Worm (Caenorhabditis elegans) whole organism, L4/young adult: ENCODE data around the gene F11E6.8.

ENCODE experiments used
- W03F9.2 ChIP-seq: fragments of 150-350 bp; optimal IDR thresholded peaks from 2 replicates; lab custom pipeline; 2014; ENCODE audit warnings: missing biosample characterization, missing genetic modification characterization
- him-1 ChIP-seq: sonication (generic microtip); optimal IDR thresholded peaks from 2 replicates; lab custom pipeline; 2016; ENCODE audit warnings: missing genotype, missing genetic modification reagents, missing genetic modification characterization, missing compliant biosample characterization

DNA sequence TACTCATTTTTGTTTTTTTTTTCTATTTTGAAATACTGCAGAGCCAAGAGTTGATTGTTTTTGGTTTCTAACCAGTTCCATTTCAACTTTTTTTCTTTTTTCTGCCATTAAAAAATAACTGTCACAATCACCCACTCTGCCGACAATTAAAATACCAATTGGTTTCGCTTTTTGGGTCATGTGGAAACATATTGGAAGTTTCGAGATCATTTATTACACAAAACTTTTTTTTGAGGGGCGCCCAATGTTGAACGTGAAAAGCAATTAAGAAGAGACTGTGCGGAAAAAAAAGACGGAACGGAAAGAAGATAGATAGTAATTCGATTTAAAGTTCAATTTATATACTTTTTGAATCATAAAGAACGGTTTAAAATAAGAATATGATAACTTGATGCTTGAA lies 23.7 kb upstream of the F11E6.8 start:
- TF ChIP-seq him-1 (tag; lab: Kevin White, UChicago) (no peak), W03F9.2 (tag; lab: Kevin White, UChicago) (no peak)
